Worm (Caenorhabditis elegans): Measurements from ENCODE around the gene nas-31.

The nas-31 gene

DNA sequence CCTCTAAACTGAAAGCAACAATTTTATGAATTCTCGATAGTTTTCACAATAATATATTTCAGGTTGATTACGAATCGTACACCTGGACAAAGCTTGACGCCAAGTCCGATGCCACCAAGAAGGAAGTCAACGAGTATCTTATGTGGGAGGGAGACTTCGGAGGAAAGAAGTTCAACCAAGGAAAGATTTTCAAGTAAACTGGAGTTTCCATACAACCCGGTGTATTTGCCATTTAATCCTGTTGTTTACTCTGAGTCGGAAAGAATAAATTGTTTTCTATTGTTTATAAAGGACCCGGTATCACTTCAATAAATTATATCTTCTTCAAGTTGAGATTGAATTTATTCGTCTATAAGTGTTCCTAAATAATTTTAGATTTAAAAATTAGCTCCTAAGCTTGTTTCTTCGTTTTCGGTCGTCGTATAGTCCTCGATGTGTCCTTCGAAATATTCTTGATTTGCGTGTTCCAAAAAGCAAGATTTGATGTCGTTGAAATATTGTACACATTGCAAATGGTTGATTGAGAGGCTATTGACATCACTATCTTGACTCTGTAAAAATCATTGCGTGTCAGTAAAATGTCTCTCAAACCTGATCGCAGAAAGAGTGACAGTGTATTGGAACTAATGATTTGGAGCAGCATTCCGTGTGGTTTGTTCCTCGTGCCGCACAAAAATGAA is 46.1 kb upstream of the nas-31 start (continued):
- TF ChIP-seq dpff-1 (tag; optimal IDR thresholded peaks at IDR 0.05) (no peak), unc-62 (GFP tag; optimal IDR thresholded peaks at IDR 0.05) (peak; percentile 92), snpc-3.4 (tag; optimal IDR thresholded peaks at IDR 0.05) (peak; percentile 79), ama-1 (optimal IDR thresholded peaks at IDR 0.05) (no peak), ama-1 (GFP tag; optimal IDR thresholded peaks at IDR 0.05) (peak in 1 of 2 experiments; percentile 92), unc-130 (GFP tag; optimal IDR thresholded peaks at IDR 0.05) (peak; percentile 51), F10E7.11 (tag; optimal IDR thresholded peaks at IDR 0.05) (no peak), dox-1 (GFP tag; IDR thresholded peaks at IDR 0.05) (no peak), pbrm-1 (GFP tag; IDR thresholded peaks at IDR 0.05) (peak; percentile 34; the same call in 1 of the 2 replicates), Y95B8A.8 (GFP tag; IDR thresholded peaks at IDR 0.05) (peak; percentile 37; the same call in 1 of the 2 replicates), gei-17 (GFP tag; optimal IDR thresholded peaks at IDR 0.05) (no peak), die-1 (tag; optimal IDR thresholded peaks at IDR 0.05) (no peak), ekl-4 (GFP tag; IDR thresholded peaks at IDR 0.05) (0 out of 2 replicates have a peak, but pooled peaks have one; percentile 26), nfyb-1 (GFP tag; IDR thresholded peaks at IDR 0.05) (peak; percentile 52; the same call in 1 of the 2 replicates), F39B2.1 (GFP tag; IDR thresholded peaks at IDR 0.05) (peak; percentile 56; the same call in 1 of the 2 replicates), mxl-1 (tag; optimal IDR thresholded peaks at IDR 0.05) (no peak), lin-35 (GFP tag; optimal IDR thresholded peaks at IDR 0.05) (peak in 1 of 3 experiments; percentile 55), D2030.7 (GFP tag; IDR thresholded peaks at IDR 0.05) (0 out of 2 replicates have a peak, but pooled peaks have one; percentile 11), athp-1 (tag; optimal IDR thresholded peaks at IDR 0.05) (peak; percentile 24), tlf-1 (GFP tag; optimal IDR thresholded peaks at IDR 0.05) (peak; percentile 50), nfya-2 (GFP tag; IDR thresholded peaks at IDR 0.05) (no peak), mcd-1 (GFP tag; IDR thresholded peaks at IDR 0.05) (peak; percentile 22; the same call in 1 of the 2 replicates), zim-3 (tag; optimal IDR thresholded peaks at IDR 0.05) (no peak), ztf-25 (GFP tag; IDR thresholded peaks at IDR 0.05) (no peak), F55B11.4 (tag; optimal IDR thresholded peaks at IDR 0.05; ENCODE audit: borderline replicate concordance, insufficient read depth) (no peak)

DNA sequence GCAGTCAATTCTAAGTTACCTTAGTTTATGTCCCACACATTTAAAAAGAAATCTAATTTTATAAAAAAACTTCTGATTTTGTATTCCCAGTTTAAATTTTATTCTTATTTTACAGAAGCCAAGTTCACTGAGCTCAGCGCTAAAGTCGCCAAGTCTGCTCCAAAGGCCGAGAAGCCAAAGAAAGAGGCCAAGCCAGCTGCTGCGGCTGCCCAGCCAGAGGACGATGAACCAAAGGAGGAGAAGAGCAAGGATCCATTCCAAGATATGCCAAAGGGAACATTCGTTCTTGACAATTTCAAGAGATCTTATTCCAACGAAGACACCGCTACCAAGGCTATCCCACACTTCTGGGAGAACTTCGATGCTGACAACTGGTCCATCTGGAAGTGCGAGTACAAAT is 45.2 kb upstream of the nas-31 start:
- TF ChIP-seq dox-1 (GFP tag; IDR thresholded peaks at IDR 0.05) (no peak), T26A5.8 (tag; optimal IDR thresholded peaks at IDR 0.05) (no peak), C06A6.2 (GFP tag; conservative IDR thresholded peaks at IDR 0.05) (no peak), K11D2.4 (GFP tag; IDR thresholded peaks at IDR 0.05) (no peak), hmg-20 (GFP tag; IDR thresholded peaks at IDR 0.05) (0 out of 2 replicates have a peak, but pooled peaks have one; percentile 27), F22D6.2 (tag; optimal IDR thresholded peaks at IDR 0.05) (no peak), madf-6 (GFP tag; IDR thresholded peaks at IDR 0.05) (peak; percentile 45; the same call in 1 of the 2 replicates), madf-8 (GFP tag; conservative IDR thresholded peaks at IDR 0.05) (no peak), hsf-1 (GFP tag; IDR thresholded peaks at IDR 0.05) (peak; percentile 46; the same call in 1 of the 2 replicates), hrde-1 (tag; optimal IDR thresholded peaks at IDR 0.05; ENCODE audit: borderline replicate concordance) (no peak), F57A8.1 (GFP tag; optimal IDR thresholded peaks at IDR 0.05) (no peak), somi-1 (GFP tag; optimal IDR thresholded peaks at IDR 0.05) (no peak), unc-130 (GFP tag; optimal IDR thresholded peaks at IDR 0.05) (no peak), atf-7 (tag; optimal IDR thresholded peaks at IDR 0.05) (no peak), zfh-2 (GFP tag; conservative IDR thresholded peaks at IDR 0.05) (peak; percentile 61), mcd-1 (GFP tag; IDR thresholded peaks at IDR 0.05) (peak; percentile 56), K12H6.12 (tag; optimal IDR thresholded peaks at IDR 0.05) (no peak), egl-18 (GFP tag; IDR thresholded peaks at IDR 0.05) (no peak), let-526 (GFP tag; IDR thresholded peaks at IDR 0.05) (no peak), C17E4.6 (GFP tag; IDR thresholded peaks at IDR 0.05) (no peak), lag-1 (GFP tag; IDR thresholded peaks at IDR 0.05) (0 out of 2 replicates have a peak, but pooled peaks have one; percentile 21), ztf-6 (GFP tag; IDR thresholded peaks at IDR 0.05) (no peak), madf-10 (tag; optimal IDR thresholded peaks at IDR 0.05) (no peak), egrh-3 (GFP tag; IDR thresholded peaks at IDR 0.05) (no peak), nhr-120 (GFP tag; IDR thresholded peaks at IDR 0.05) (no peak), ceh-27 (GFP tag; optimal IDR thresholded peaks at IDR 0.05) (no peak), gei-17 (GFP tag; optimal IDR thresholded peaks at IDR 0.05) (no peak)

Measured in whole organism, young adult.